Fruit fly (Drosophila melanogaster): ENCODE results near the gene COX6B.

DNA sequence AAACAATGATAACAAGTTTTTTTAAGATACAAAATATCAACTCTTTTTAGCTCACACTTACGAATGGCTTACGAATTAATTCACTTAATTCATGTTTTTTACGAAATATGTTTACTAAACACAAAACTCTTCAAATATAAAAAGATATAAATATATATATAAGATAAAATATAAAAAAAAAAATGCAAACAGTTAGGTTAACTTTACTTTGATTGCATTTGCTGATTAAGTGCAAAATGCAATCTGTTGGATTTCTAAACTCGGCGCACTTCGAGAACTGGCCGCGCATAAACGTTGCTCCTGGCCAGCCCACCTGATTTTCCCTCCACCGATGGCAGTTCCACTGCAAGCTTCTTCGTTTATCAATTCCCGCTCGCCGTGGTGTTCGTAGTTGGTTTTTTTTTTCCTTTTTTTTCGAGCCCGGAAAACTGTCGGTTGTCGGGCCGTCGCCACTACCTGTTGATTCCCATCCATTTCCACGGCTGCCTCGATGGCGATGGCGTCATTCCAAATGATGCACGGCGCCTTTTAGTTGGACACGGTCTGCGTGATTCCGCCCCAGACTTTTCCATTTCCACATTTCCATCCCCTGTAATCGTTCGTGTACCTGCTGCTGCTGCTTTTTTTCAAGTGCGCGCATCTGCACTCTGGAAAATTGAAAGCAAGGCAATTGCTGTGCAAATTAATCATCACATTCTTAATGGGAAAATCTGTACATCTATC, 21.5 kb upstream of the COX6B start:
- TF ChIP-seq psq (optimal IDR thresholded peaks at IDR 0.05), result no peak
- TF ChIP-seq pan (optimal IDR thresholded peaks at IDR 0.05), result no peak
- TF ChIP-seq EcR (GFP tag; optimal IDR thresholded peaks at IDR 0.05), result no peak
- no peak for TF ChIP-seq Dll (optimal IDR thresholded peaks at IDR 0.05)
- TF ChIP-seq usp (GFP tag; optimal IDR thresholded peaks at IDR 0.05), result no peak
